Worm (Caenorhabditis elegans): ENCODE data around the gene T06C12.14.

T06C12.14 gene

DNA sequence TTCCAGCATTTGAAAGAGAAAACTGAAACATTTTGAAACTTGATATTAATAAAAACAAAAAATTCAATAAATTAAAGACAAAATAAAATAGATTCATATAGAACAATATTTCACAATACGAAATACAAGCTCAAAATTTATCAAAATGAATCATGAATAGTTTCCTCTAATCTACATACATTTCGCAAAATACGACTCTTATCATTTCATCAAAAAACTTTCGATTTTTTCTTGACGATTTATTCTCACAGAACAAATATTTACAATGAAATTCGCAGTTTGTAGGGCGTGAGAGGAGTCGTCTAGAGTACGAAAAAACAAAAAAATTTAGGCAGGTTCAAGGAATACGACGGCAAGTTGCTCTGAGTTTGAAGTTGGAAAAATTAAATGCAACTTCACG lies 9.7 kb upstream of the T06C12.14 start:
- TF ChIP-seq spr-1 (tag; optimal IDR thresholded peaks at IDR 0.05) (no peak), zip-11 (GFP tag; IDR thresholded peaks at IDR 0.05) (no peak), daf-16 (GFP tag; optimal IDR thresholded peaks at IDR 0.05) (no peak), daf-16 (tag; optimal IDR thresholded peaks at IDR 0.05) (peak; percentile 78), nhr-28 (tag; optimal IDR thresholded peaks at IDR 0.05) (peak; percentile 60), hlh-11 (tag; optimal IDR thresholded peaks at IDR 0.05) (peak; percentile 18), dmd-6 (GFP tag; IDR thresholded peaks at IDR 0.05) (peak; percentile 35; the same call in 1 of the 2 replicates)

DNA sequence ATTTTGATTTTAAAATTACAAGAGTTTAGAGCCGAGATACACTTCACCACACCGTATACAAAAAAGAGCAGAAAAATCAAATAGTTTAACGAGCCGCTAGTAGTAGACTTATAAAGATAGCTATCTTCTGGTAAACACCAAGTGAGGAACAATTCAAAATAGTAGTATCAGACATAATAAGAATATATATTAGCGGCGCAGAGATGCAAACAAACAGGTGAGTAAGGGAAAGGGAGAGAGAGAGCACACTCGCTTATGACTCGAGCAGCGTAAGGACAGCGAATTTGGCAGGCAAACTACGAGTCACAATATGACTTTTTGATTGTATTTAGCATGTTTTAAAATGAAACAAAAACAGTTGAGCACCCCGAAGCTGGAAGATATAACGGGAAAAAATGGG lies 8.5 kb upstream of the T06C12.14 start:
- TF ChIP-seq nhr-48 (tag; optimal IDR thresholded peaks at IDR 0.05) (no peak), dmd-8 (GFP tag; IDR thresholded peaks at IDR 0.05) (no peak), arid-1 (GFP tag; conservative IDR thresholded peaks at IDR 0.05) (no peak), daf-8 (GFP tag; IDR thresholded peaks at IDR 0.05) (no peak), mdl-1 (tag; optimal IDR thresholded peaks at IDR 0.05) (no peak), dve-1 (tag; optimal IDR thresholded peaks at IDR 0.05; ENCODE audit: insufficient read depth) (peak; percentile 59), ztf-11 (tag; optimal IDR thresholded peaks at IDR 0.05) (no peak), zag-1 (tag; optimal IDR thresholded peaks at IDR 0.05) (no peak), dmd-6 (GFP tag; IDR thresholded peaks at IDR 0.05) (peak; percentile 61), nhr-10 (tag; optimal IDR thresholded peaks at IDR 0.05) (no peak), tag-97 (GFP tag; IDR thresholded peaks at IDR 0.05) (no peak), nhr-6 (tag; optimal IDR thresholded peaks at IDR 0.05) (peak; percentile 25), unc-62 (GFP tag; optimal IDR thresholded peaks at IDR 0.05 in 1 of 2) (no peak), unc-62 (tag; optimal IDR thresholded peaks at IDR 0.05) (no peak), rbr-2 (tag; optimal IDR thresholded peaks at IDR 0.05) (no peak), F44E2.7 (GFP tag; IDR thresholded peaks at IDR 0.05) (no peak), lsy-2 (tag; optimal IDR thresholded peaks at IDR 0.05) (no peak), unc-130 (GFP tag; optimal IDR thresholded peaks at IDR 0.05) (no peak), F37D6.2 (tag; optimal IDR thresholded peaks at IDR 0.05) (no peak), pha-4 (GFP tag; IDR thresholded peaks at IDR 0.05) (no peak), pha-4 (tag; optimal IDR thresholded peaks at IDR 0.05) (peak; percentile 43), saeg-2 (GFP tag; IDR thresholded peaks at IDR 0.05) (no peak), spr-3 (GFP tag; optimal IDR thresholded peaks at IDR 0.05) (no peak), Y75B8A.6 (GFP tag; IDR thresholded peaks at IDR 0.05) (no peak), ceh-62 (tag; optimal IDR thresholded peaks at IDR 0.05) (no peak), fkh-10 (GFP tag; optimal IDR thresholded peaks at IDR 0.05) (no peak), nhr-42 (GFP tag; IDR thresholded peaks at IDR 0.05) (no peak), Y5F2A.4 (GFP tag; optimal IDR thresholded peaks at IDR 0.05) (no peak), daf-12 (tag; optimal IDR thresholded peaks at IDR 0.05) (no peak), dpl-1 (GFP tag; optimal IDR thresholded peaks at IDR 0.05) (no peak), nhr-25 (tag; optimal IDR thresholded peaks at IDR 0.05; ENCODE audit: borderline replicate concordance, insufficient read depth) (no peak), lin-1 (GFP tag; IDR thresholded peaks at IDR 0.05) (no peak), pqm-1 (tag; optimal IDR thresholded peaks at IDR 0.05) (peak; percentile 70), fos-1 (tag; optimal IDR thresholded peaks at IDR 0.05) (no peak), skn-1 (tag; optimal IDR thresholded peaks at IDR 0.05) (no peak), mes-2 (tag; optimal IDR thresholded peaks at IDR 0.05; ENCODE audit: poor library complexity, severe bottlenecking) (no peak), tra-1 (GFP tag; IDR thresholded peaks at IDR 0.05) (no peak), spr-1 (tag; optimal IDR thresholded peaks at IDR 0.05) (no peak), sdz-12 (GFP tag; optimal IDR thresholded peaks at IDR 0.05) (no peak), duxl-1 (tag; optimal IDR thresholded peaks at IDR 0.05; ENCODE audit: poor library complexity) (no peak), ceh-82 (tag; optimal IDR thresholded peaks at IDR 0.05) (no peak), mep-1 (tag; optimal IDR thresholded peaks at IDR 0.05) (no peak), ZK337.2 (GFP tag; IDR thresholded peaks at IDR 0.05) (no peak), lin-29 (GFP tag; IDR thresholded peaks at IDR 0.05) (no peak), nhr-28 (tag; optimal IDR thresholded peaks at IDR 0.05) (peak; percentile 91), daf-16 (GFP tag; optimal IDR thresholded peaks at IDR 0.05) (no peak), daf-16 (tag; optimal IDR thresholded peaks at IDR 0.05) (peak; percentile 89), snpc-1.2 (GFP tag; IDR thresholded peaks at IDR 0.05) (no peak), ztf-7 (tag; optimal IDR thresholded peaks at IDR 0.05) (no peak)
